Worm (Caenorhabditis elegans) whole organism, young adult: ENCODE results near the gene ZC412.5.

Experiments used
- B0336.3 ChIP-seq: fragments of 200-800 bp; sonication (Bioruptor generic); IDR thresholded peaks from 2 replicates; pipeline ENCODE4 v1.3.6; 2022; ENCODE audit warnings: missing genetic modification characterization, missing compliant biosample characterization
- F23B12.7 ChIP-seq: sonication (generic microtip); optimal IDR thresholded peaks from 2 replicates; lab custom pipeline; 2017; ENCODE audit warnings: missing genetic modification characterization, mild to moderate bottlenecking, missing compliant biosample characterization, antibody characterized with exemption, moderate library complexity; ENCODE audit not compliant: insufficient read depth
- F33H1.4 ChIP-seq: fragments of 200-800 bp; sonication (Bioruptor generic); IDR thresholded peaks from 2 replicates; pipeline ENCODE4 v1.3.6; 2022; ENCODE audit warnings: missing genetic modification reagents, missing genetic modification characterization, missing compliant biosample characterization
- F49E8.2 ChIP-seq: sonication (generic microtip); optimal IDR thresholded peaks from 3 replicates; lab custom pipeline; 2017; ENCODE audit warnings: missing genetic modification characterization, mild to moderate bottlenecking, missing compliant biosample characterization, antibody characterized with exemption, moderate library complexity; ENCODE audit not compliant: insufficient read depth
- F57A8.1 ChIP-seq: fragments of 200-800 bp; sonication (Bioruptor generic); optimal IDR thresholded peaks from 2 replicates; lab custom pipeline; 2018; ENCODE audit warnings: mild to moderate bottlenecking, missing genetic modification characterization, moderate library complexity, missing compliant biosample characterization
- F57C9.4 ChIP-seq: sonication (generic microtip); optimal IDR thresholded peaks from 2 replicates; lab custom pipeline; 2017; ENCODE audit warnings: mild to moderate bottlenecking, missing genetic modification characterization, missing compliant biosample characterization
- T07F8.4 ChIP-seq: sonication (generic microtip); optimal IDR thresholded peaks from 2 replicates; lab custom pipeline; 2016; ENCODE audit warnings: mild to moderate bottlenecking, missing genetic modification characterization, moderate library complexity, missing compliant biosample characterization
- Y53F4B.3 ChIP-seq: fragments of 200-800 bp; sonication (Bioruptor generic); IDR thresholded peaks from 2 replicates; pipeline ENCODE4 v1.3.6; 2022; ENCODE audit warnings: missing genetic modification reagents, missing genetic modification characterization, missing compliant biosample characterization
- Y53G8AR.9 ChIP-seq: fragments of 200-800 bp; sonication (Bioruptor generic); conservative IDR thresholded peaks from 2 replicates; pipeline ENCODE4 v1.3.6; 2022; ENCODE audit warnings: missing genetic modification reagents, missing genetic modification characterization, missing compliant biosample characterization
- Y56A3A.18 ChIP-seq: fragments of 200-800 bp; sonication (Bioruptor generic); IDR thresholded peaks from 2 replicates; pipeline ENCODE4 v1.3.6; 2022; ENCODE audit warnings: missing genetic modification reagents, missing genetic modification characterization, missing compliant biosample characterization
- Y79H2A.3 ChIP-seq: fragments of 200-800 bp; sonication (Bioruptor generic); conservative IDR thresholded peaks from 2 replicates; pipeline ENCODE4 v1.3.6; 2022; ENCODE audit warnings: missing genetic modification reagents, missing genetic modification characterization, missing compliant biosample characterization
- akir-1 ChIP-seq: fragments of 200-800 bp; sonication (Bioruptor generic); optimal IDR thresholded peaks from 2 replicates; lab custom pipeline; 2018; ENCODE audit warnings: mild to moderate bottlenecking, missing genetic modification characterization, moderate library complexity, missing compliant biosample characterization
- aptf-2 ChIP-seq: fragments of 200-800 bp; sonication (Bioruptor generic); conservative IDR thresholded peaks from 2 replicates; pipeline ENCODE4 v1.3.6; 2022; ENCODE audit warnings: missing genetic modification reagents, missing genetic modification characterization, missing compliant biosample characterization
- athp-1 ChIP-seq: sonication (generic microtip); optimal IDR thresholded peaks from 2 replicates; lab custom pipeline; 2017; ENCODE audit warnings: mild to moderate bottlenecking, missing genetic modification characterization, missing compliant biosample characterization
- ccch-3 ChIP-seq: fragments of 200-800 bp; sonication (Bioruptor generic); optimal IDR thresholded peaks from 2 replicates; lab custom pipeline; 2018; ENCODE audit warnings: mild to moderate bottlenecking, missing genetic modification characterization, missing compliant biosample characterization
- cebp-2 ChIP-seq: fragments of 200-800 bp; sonication (Bioruptor generic); IDR thresholded peaks from 2 replicates; pipeline ENCODE4 v1.3.6; 2022; ENCODE audit warnings: missing genetic modification characterization, missing compliant biosample characterization
- chd-7 ChIP-seq: sonication (generic microtip); optimal IDR thresholded peaks from 2 replicates; lab custom pipeline; 2016; ENCODE audit warnings: mild to moderate bottlenecking, missing genetic modification characterization, moderate library complexity, missing compliant biosample characterization
- efl-1 ChIP-seq: fragments of 150-350 bp; optimal IDR thresholded peaks from 2 replicates; lab custom pipeline; 2014; ENCODE audit warnings: missing biosample characterization, missing genetic modification reagents, missing genetic modification characterization
- ekl-4 ChIP-seq: fragments of 200-800 bp; sonication (Bioruptor generic); IDR thresholded peaks from 2 replicates; pipeline ENCODE4 v1.3.6; 2022; ENCODE audit warnings: missing genetic modification reagents, missing genetic modification characterization, missing compliant biosample characterization
- fkh-3 ChIP-seq: sonication (generic microtip); optimal IDR thresholded peaks from 2 replicates; lab custom pipeline; 2016; ENCODE audit warnings: mild to moderate bottlenecking, missing genetic modification characterization, missing compliant biosample characterization
- hlh-12 ChIP-seq: sonication (generic microtip); optimal IDR thresholded peaks from 2 replicates; lab custom pipeline; 2016; ENCODE audit warnings: missing genetic modification characterization, missing compliant biosample characterization
- hlh-26 ChIP-seq: fragments of 200-800 bp; sonication (Bioruptor generic); conservative IDR thresholded peaks from 2 replicates; pipeline ENCODE4 v1.3.6; 2022; ENCODE audit warnings: missing genetic modification reagents, missing genetic modification characterization, missing compliant biosample characterization
- hmg-1.2 ChIP-seq: fragments of 200-800 bp; sonication (Bioruptor generic); IDR thresholded peaks from 2 replicates; pipeline ENCODE4 v1.3.6; 2022; ENCODE audit warnings: missing genetic modification reagents, missing genetic modification characterization, missing compliant biosample characterization
- hmg-20 ChIP-seq: fragments of 200-800 bp; sonication (Bioruptor generic); IDR thresholded peaks from 2 replicates; pipeline ENCODE4 v1.3.6; 2022; ENCODE audit warnings: missing genetic modification reagents, missing genetic modification characterization, missing compliant biosample characterization
- let-526 ChIP-seq: fragments of 200-800 bp; sonication (Bioruptor generic); IDR thresholded peaks from 2 replicates; pipeline ENCODE4 v1.3.6; 2022; ENCODE audit warnings: missing genetic modification reagents, missing genetic modification characterization, missing compliant biosample characterization
- lin-26 ChIP-seq: fragments of 200-800 bp; sonication (Bioruptor generic); IDR thresholded peaks from 2 replicates; pipeline ENCODE4 v1.3.6; 2022; ENCODE audit warnings: missing genetic modification reagents, missing genetic modification characterization, missing compliant biosample characterization
- lin-54 ChIP-seq: fragments of 200-800 bp; sonication (Bioruptor generic); optimal IDR thresholded peaks from 2 replicates; lab custom pipeline; 2018; ENCODE audit warnings: mild to moderate bottlenecking, missing genetic modification characterization, missing compliant biosample characterization
- mcd-1 ChIP-seq: fragments of 200-800 bp; sonication (Bioruptor generic); IDR thresholded peaks from 2 replicates; pipeline ENCODE4 v1.3.6; 2022; ENCODE audit warnings: missing genetic modification reagents, missing genetic modification characterization, missing compliant biosample characterization
- mxl-1 ChIP-seq: sonication (generic microtip); optimal IDR thresholded peaks from 2 replicates; lab custom pipeline; 2016; ENCODE audit warnings: missing genetic modification characterization, missing compliant biosample characterization
- nfya-2 ChIP-seq: fragments of 200-800 bp; sonication (Bioruptor generic); IDR thresholded peaks from 2 replicates; pipeline ENCODE4 v1.3.6; 2022; ENCODE audit warnings: missing genetic modification reagents, missing genetic modification characterization, missing compliant biosample characterization
- nfyb-1 ChIP-seq: fragments of 200-800 bp; sonication (Bioruptor generic); IDR thresholded peaks from 2 replicates; pipeline ENCODE4 v1.3.6; 2022; ENCODE audit warnings: missing genetic modification reagents, missing genetic modification characterization, missing compliant biosample characterization
- nhr-179 ChIP-seq: sonication (generic microtip); optimal IDR thresholded peaks from 2 replicates; lab custom pipeline; 2016; ENCODE audit warnings: mild to moderate bottlenecking, missing genetic modification characterization, missing compliant biosample characterization
- nhr-80 ChIP-seq: sonication (generic microtip); optimal IDR thresholded peaks from 2 replicates; lab custom pipeline; 2016; ENCODE audit warnings: missing genetic modification characterization, missing compliant biosample characterization
- pha-4 ChIP-seq: fragments of 150-350 bp; sonication (generic microtip); optimal IDR thresholded peaks from 2 replicates; lab custom pipeline; 2014; ENCODE audit warnings: missing biosample characterization, missing genetic modification reagents, missing genetic modification characterization
- rec-8 ChIP-seq, 2 experiments: sonication (generic microtip); optimal IDR thresholded peaks; 2 replicates each; lab custom pipeline; 2016; ENCODE audit warnings: mild to moderate bottlenecking in 2 of 2, missing genetic modification characterization in 2 of 2, missing genetic modification reagents in 2 of 2, missing genotype in 2 of 2, missing biosample characterization in 1 of 2, missing compliant biosample characterization in 1 of 2, moderate library complexity in 1 of 2
- sea-2 ChIP-seq: fragments of 200-800 bp; sonication (Bioruptor generic); IDR thresholded peaks from 2 replicates; pipeline ENCODE4 v1.3.6; 2022; ENCODE audit warnings: missing genetic modification characterization, missing compliant biosample characterization
- snpc-4 ChIP-seq, 5 experiments: fragments of 150-350 bp in 1 of 5; sonication (generic microtip) in 4 of 5; optimal IDR thresholded peaks; 2 replicates each; lab custom pipeline; 2014 to 2018; ENCODE audit warnings: missing genetic modification characterization in 5 of 5, missing biosample characterization in 3 of 5, antibody characterized with exemption in 2 of 5, mild to moderate bottlenecking in 2 of 5, missing compliant biosample characterization in 2 of 5, missing genotype in 2 of 5, moderate library complexity in 2 of 5, missing genetic modification reagents in 1 of 5
- tbp1 ChIP-seq: fragments of 200-800 bp; sonication (Bioruptor generic); optimal IDR thresholded peaks from 2 replicates; lab custom pipeline; 2018; ENCODE audit warnings: mild to moderate bottlenecking, missing genetic modification characterization, missing compliant biosample characterization
- unc-62 ChIP-seq: fragments of 150-350 bp; optimal IDR thresholded peaks from 2 replicates; lab custom pipeline; 2014; ENCODE audit warnings: missing biosample characterization, missing genetic modification reagents, missing genetic modification characterization
- xnd-1 ChIP-seq: sonication (generic microtip); optimal IDR thresholded peaks from 2 replicates; lab custom pipeline; 2016; ENCODE audit warnings: missing genotype, missing genetic modification reagents, missing genetic modification characterization, missing compliant biosample characterization
- zfh-2 ChIP-seq: fragments of 200-800 bp; sonication (Bioruptor generic); conservative IDR thresholded peaks from 2 replicates; pipeline ENCODE4 v1.3.6; 2022; ENCODE audit warnings: missing genetic modification reagents, missing genetic modification characterization, missing compliant biosample characterization
- ztf-25 ChIP-seq: fragments of 200-800 bp; sonication (Bioruptor generic); IDR thresholded peaks from 2 replicates; pipeline ENCODE4 v1.3.6; 2022; ENCODE audit warnings: missing genetic modification reagents, missing genetic modification characterization, missing compliant biosample characterization
- ztf-26 ChIP-seq: sonication (generic microtip); optimal IDR thresholded peaks from 2 replicates; lab custom pipeline; 2017; ENCODE audit warnings: missing genetic modification characterization, missing compliant biosample characterization
- ztf-28 ChIP-seq: fragments of 200-800 bp; sonication (Bioruptor generic); IDR thresholded peaks from 2 replicates; pipeline ENCODE4 v1.3.6; 2022; ENCODE audit warnings: missing genetic modification reagents, missing genetic modification characterization, missing compliant biosample characterization

ZC412.5 gene

DNA sequence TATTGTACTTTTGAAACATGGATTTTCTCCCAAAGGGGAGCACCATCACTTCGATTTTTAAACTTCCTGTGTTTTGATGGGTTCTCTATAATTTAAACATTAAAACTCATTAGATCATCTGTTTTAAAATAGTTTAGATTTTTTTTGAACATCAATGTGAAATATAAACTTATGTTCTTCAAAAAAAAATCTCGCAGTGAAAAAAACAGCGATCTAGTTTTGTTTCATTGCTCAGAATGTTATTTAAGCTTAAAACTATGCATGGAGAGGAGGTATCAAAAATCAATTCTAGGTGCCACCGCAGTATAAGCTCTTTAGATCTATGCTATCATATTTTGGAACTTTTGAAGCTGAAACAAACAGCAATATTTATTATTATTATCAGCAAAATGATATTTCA lies 7.1 kb downstream of the ZC412.5 start, which contains the start of gene gcy-14:
Gene gcy-14, minus strand, starts transcription at position 101 of the 400 bp plus-strand sequence.
- TF ChIP-seq fkh-3 (tag; lab: Kevin White, UChicago): no peak
- TF ChIP-seq ccch-3: no peak
- TF ChIP-seq lin-26 (GFP tag; lab: Robert Waterston, UW): no peak
- TF ChIP-seq let-526 (GFP tag; lab: Robert Waterston, UW): no peak
- TF ChIP-seq hmg-1.2 (GFP tag; lab: Robert Waterston, UW): no peak
- TF ChIP-seq hlh-12 (tag; lab: Kevin White, UChicago): no peak
- TF ChIP-seq nfyb-1: no peak
- no peak for TF ChIP-seq mcd-1 (GFP tag; lab: Robert Waterston, UW)
- TF ChIP-seq Y53F4B.3 (GFP tag; lab: Robert Waterston, UW): no peak
- no peak for TF ChIP-seq akir-1 (GFP tag; lab: Kevin White, UChicago)
- no peak for TF ChIP-seq sea-2 (GFP tag; lab: Robert Waterston, UW)
- TF ChIP-seq aptf-2 (GFP tag; lab: Robert Waterston, UW): no peak
- TF ChIP-seq ztf-28: no peak
- TF ChIP-seq F23B12.7 (tag; lab: Kevin White, UChicago): no peak
- TF ChIP-seq zfh-2 (GFP tag; lab: Robert Waterston, UW): no peak
- no peak for TF ChIP-seq nhr-80 (tag; lab: Kevin White, UChicago)

DNA sequence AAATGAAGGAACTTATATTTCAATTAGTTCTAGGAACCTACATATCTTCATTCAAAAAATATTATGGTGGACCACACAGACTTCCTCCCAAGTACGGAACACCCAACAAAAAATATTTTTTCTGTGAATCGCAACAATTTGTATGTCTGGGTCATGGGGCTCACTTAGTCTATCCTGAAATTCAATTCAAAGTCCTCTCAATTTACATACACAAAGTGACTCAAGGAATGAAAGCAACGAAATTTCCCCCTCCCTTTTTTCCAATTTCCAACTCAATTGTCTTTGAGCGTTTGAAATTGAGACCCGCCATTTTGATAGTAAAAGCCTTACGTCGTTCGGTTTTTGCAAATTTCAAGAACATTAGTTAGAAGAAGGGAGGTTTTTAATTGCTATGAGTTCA lies 15.9 kb downstream of the ZC412.5 start:
- no peak for TF ChIP-seq hlh-12 (tag; lab: Kevin White, UChicago)
- no peak for TF ChIP-seq hlh-26
- no peak for TF ChIP-seq sea-2 (GFP tag; lab: Robert Waterston, UW)
- TF ChIP-seq ekl-4 (GFP tag; lab: Robert Waterston, UW): no peak
- no peak for TF ChIP-seq efl-1 (GFP tag; lab: Kevin White, UChicago)
- TF ChIP-seq tbp1 (GFP tag; lab: Kevin White, UChicago): no peak

DNA sequence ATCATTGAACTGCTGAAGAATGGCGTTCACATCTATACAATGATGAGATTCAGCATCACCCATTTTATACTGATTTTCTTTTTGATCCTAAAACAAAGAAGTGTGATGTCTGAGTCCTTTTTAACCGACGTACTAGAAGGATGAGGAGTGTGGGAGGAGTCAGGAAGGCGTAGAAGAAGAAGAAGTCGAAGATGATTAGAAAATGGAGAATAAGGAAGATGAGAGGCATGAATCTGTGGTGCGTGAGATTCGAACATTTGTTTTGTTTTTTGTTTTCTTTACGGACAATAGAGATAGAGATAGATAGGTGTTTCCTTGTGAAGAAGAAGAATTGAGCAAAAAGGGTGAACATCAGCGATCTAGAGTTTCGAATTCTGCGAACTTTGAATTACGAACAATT lies 16.8 kb downstream of the ZC412.5 start, which contains the start of gene npr-13:
Gene npr-13, minus strand, starts transcription at position 101 of the 400 bp plus-strand sequence.
- TF ChIP-seq Y79H2A.3 (GFP tag; lab: Robert Waterston, UW): no peak
- no peak for TF ChIP-seq nfya-2
- no peak for TF ChIP-seq ztf-26 (tag; lab: Kevin White, UChicago)
- no peak for TF ChIP-seq ztf-25 (GFP tag; lab: Robert Waterston, UW)
- TF ChIP-seq athp-1: no peak
- no peak for TF ChIP-seq nhr-179
- no peak for TF ChIP-seq Y56A3A.18 (GFP tag; lab: Robert Waterston, UW)
- TF ChIP-seq unc-62 (GFP tag; lab: Kevin White, UChicago): no peak
- TF ChIP-seq F49E8.2 (tag; lab: Kevin White, UChicago): no peak
- TF ChIP-seq T07F8.4 (tag; lab: Kevin White, UChicago): no peak
- no peak for TF ChIP-seq xnd-1 (tag; lab: Kevin White, UChicago)
- TF ChIP-seq F33H1.4: no peak
- no peak for TF ChIP-seq hmg-20 (GFP tag; lab: Robert Waterston, UW)
- TF ChIP-seq cebp-2 (GFP tag; lab: Robert Waterston, UW): no peak
- no peak for TF ChIP-seq ztf-28
- no peak for TF ChIP-seq F57C9.4 (tag; lab: Kevin White, UChicago)

ce11 chrV:14855626-14856025 lies 19.6 kb downstream of the ZC412.5 start:
- TF ChIP-seq nhr-80 (tag; lab: Kevin White, UChicago) (no peak), F49E8.2 (tag; lab: Kevin White, UChicago) (no peak), zfh-2 (GFP tag; lab: Robert Waterston, UW) (no peak), Y53G8AR.9 (GFP tag; lab: Robert Waterston, UW) (no peak), chd-7 (tag; lab: Kevin White, UChicago) (peak; percentile 39), rec-8 (tag; optimal IDR thresholded peaks at IDR 0.05; lab: Kevin White, UChicago) (peak in 1 of 2 experiments; percentile 67), B0336.3 (GFP tag; lab: Robert Waterston, UW) (no peak), F57A8.1 (GFP tag; lab: Kevin White, UChicago) (no peak), lin-26 (GFP tag; lab: Robert Waterston, UW) (peak; percentile 82), tbp1 (GFP tag; lab: Kevin White, UChicago) (peak; percentile 92), lin-54 (no peak), F33H1.4 (peak; percentile 17; the same call in 1 of the 2 replicates), fkh-3 (tag; lab: Kevin White, UChicago) (no peak), snpc-4 (GFP tag; optimal IDR thresholded peaks at IDR 0.05; lab: Kevin White, UChicago) (no peak), snpc-4 (tag; optimal IDR thresholded peaks at IDR 0.05; lab: Kevin White, UChicago) (peak; percentile 76 to 89 (median 82)), mxl-1 (no peak), pha-4 (tag; lab: Kevin White, UChicago) (no peak)
